Fruit fly (Drosophila melanogaster): ENCODE measurements around the gene CG15385.
A peak's percentile ranks its signal among the peaks of the same experiment; 100 is the strongest.

CG15385 gene

DNA sequence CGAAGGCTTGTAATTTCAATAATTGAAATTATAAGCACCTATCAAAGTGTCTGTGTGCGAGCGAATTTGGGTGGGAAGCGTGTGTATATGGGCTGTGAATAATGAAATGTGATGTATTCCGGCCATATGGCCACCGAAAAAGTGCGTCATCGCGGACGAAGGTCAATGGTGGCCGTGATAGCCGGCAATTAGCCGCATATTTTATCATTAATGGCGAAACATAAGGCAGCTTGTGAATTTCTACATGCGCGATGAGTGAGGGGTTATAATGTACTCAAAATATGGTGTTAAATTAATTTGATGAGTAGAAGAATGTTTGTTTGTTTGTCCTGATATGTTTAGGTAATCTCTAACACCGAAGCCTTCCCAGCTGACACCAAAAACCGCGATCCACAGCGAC lies 21.0 kb downstream of the CG15385 start:
- TF ChIP-seq gl (tag; optimal IDR thresholded peaks at IDR 0.05) (no peak), Ets98B (GFP tag; IDR thresholded peaks at IDR 0.05) (no peak), CG8301 (tag; optimal IDR thresholded peaks at IDR 0.05) (no peak), CG4496 (GFP tag; IDR thresholded peaks at IDR 0.05) (no peak), EcR (GFP tag; optimal IDR thresholded peaks at IDR 0.05) (no peak), D1 (tag; optimal IDR thresholded peaks at IDR 0.05) (no peak), CG17806 (tag; optimal IDR thresholded peaks at IDR 0.05) (no peak), CG15710 (tag; optimal IDR thresholded peaks at IDR 0.05) (no peak), Pif1B (GFP tag; optimal IDR thresholded peaks at IDR 0.05) (no peak), Snoo (tag; optimal IDR thresholded peaks at IDR 0.05) (no peak)

DNA sequence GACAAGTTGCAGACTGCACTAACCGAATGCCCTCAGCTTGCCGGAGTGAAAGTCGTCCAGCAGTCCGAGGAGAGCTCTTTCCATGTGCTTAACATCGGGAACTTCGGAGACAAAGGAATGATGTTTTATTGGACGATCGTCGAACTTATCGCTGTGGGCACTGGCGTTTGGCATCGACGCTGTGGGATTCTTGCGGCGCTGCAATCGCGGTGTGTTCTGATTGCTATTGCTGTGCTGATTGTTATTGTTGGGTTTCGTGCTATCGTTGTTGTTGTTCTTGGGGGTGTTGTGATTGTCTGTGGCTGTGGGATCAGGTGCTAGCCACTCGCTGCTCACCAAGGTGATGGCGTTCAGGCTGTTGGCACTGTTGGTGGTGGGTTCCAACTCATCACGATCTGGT lies 21.7 kb downstream of the CG15385 start:
- TF ChIP-seq D1 (tag; optimal IDR thresholded peaks at IDR 0.05) (no peak), CG9948 (tag; optimal IDR thresholded peaks at IDR 0.05) (no peak), CG34367 (tag; optimal IDR thresholded peaks at IDR 0.05) (no peak), EcR (GFP tag; optimal IDR thresholded peaks at IDR 0.05) (no peak), CG8301 (tag; optimal IDR thresholded peaks at IDR 0.05) (no peak), CG14655 (GFP tag; optimal IDR thresholded peaks at IDR 0.05) (no peak), CG12605 (GFP tag; IDR thresholded peaks at IDR 0.05) (no peak), rn (GFP tag; IDR thresholded peaks at IDR 0.05) (no peak), CG15710 (tag; optimal IDR thresholded peaks at IDR 0.05) (no peak), fd96Ca (GFP tag; IDR thresholded peaks at IDR 0.05) (no peak)

- TF ChIP-seq CG8159 (tag; optimal IDR thresholded peaks at IDR 0.05) (peak; percentile 48), Pif1B (GFP tag; optimal IDR thresholded peaks at IDR 0.05) (peak; percentile 64), Pif1A (GFP tag; optimal IDR thresholded peaks at IDR 0.05) (peak; percentile 71), CG9948 (tag; optimal IDR thresholded peaks at IDR 0.05) (peak; percentile 45), gl (tag; optimal IDR thresholded peaks at IDR 0.05) (no peak), rn (GFP tag; IDR thresholded peaks at IDR 0.05) (no peak), CG34367 (tag; optimal IDR thresholded peaks at IDR 0.05) (peak; percentile 28), CG10348 (GFP tag; IDR thresholded peaks at IDR 0.05) (0 out of 2 replicates have a peak, but pooled peaks have one; percentile 20), CG4496 (GFP tag; IDR thresholded peaks at IDR 0.05) (peak; percentile 81), CG12605 (GFP tag; IDR thresholded peaks at IDR 0.05) (peak; percentile 59; the same call in 1 of the 2 replicates), CG15710 (tag; optimal IDR thresholded peaks at IDR 0.05) (peak; percentile 36), CG32121 (GFP tag; IDR thresholded peaks at IDR 0.05) (no peak), CG14655 (GFP tag; optimal IDR thresholded peaks at IDR 0.05) (peak; percentile 77), fd96Ca (GFP tag; IDR thresholded peaks at IDR 0.05) (peak; percentile 62; the same call in 2 of the 3 replicates), Snoo (tag; optimal IDR thresholded peaks at IDR 0.05) (peak; percentile 82), CG17806 (tag; optimal IDR thresholded peaks at IDR 0.05) (peak; percentile 56), CG13204 (GFP tag; optimal IDR thresholded peaks at IDR 0.05) (no peak), CG8301 (tag; optimal IDR thresholded peaks at IDR 0.05) (peak; percentile 78), Ets98B (GFP tag; IDR thresholded peaks at IDR 0.05) (peak; percentile 58)
Measured at dm6 chr2L:2189100-2189499, 23.3 kb downstream of the CG15385 start.

DNA sequence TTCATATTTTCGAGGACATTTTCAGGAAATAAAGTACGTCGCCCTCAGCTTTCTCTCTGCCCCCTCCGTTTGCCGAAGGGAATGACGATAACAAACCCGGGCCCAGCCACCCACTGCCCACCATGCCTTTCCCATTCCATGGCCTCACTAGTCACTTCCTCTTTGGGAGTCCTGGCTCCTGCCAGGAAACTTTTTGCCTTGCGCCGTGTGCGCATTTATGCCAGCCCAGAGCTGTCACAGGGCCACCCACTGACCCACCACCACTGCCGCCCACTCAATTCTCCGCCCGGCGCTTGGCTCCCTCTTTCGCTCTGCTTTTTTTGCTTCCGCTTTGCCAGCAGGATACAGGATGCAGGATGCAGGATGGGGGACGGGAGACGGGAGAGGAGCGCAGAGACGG lies 25.0 kb downstream of the CG15385 start:
- no peak for TF ChIP-seq CG8159 (tag; optimal IDR thresholded peaks at IDR 0.05)
- TF ChIP-seq fd96Ca (GFP tag; IDR thresholded peaks at IDR 0.05) = no peak
- TF ChIP-seq CG8301 (tag; optimal IDR thresholded peaks at IDR 0.05) = no peak
- TF ChIP-seq CG12605 (GFP tag; IDR thresholded peaks at IDR 0.05) = no peak
- no peak for TF ChIP-seq CG10348 (GFP tag; IDR thresholded peaks at IDR 0.05)
- TF ChIP-seq EcR (GFP tag; optimal IDR thresholded peaks at IDR 0.05) = no peak
- no peak for TF ChIP-seq Snoo (tag; optimal IDR thresholded peaks at IDR 0.05)
- no peak for TF ChIP-seq gl (tag; optimal IDR thresholded peaks at IDR 0.05)
- no peak for TF ChIP-seq CG14655 (GFP tag; optimal IDR thresholded peaks at IDR 0.05)
- no peak for TF ChIP-seq CG9948 (tag; optimal IDR thresholded peaks at IDR 0.05)
- TF ChIP-seq Pif1B (GFP tag; optimal IDR thresholded peaks at IDR 0.05) = no peak
- TF ChIP-seq CG17806 (tag; optimal IDR thresholded peaks at IDR 0.05) = no peak
- no peak for TF ChIP-seq CG13204 (GFP tag; optimal IDR thresholded peaks at IDR 0.05)
- no peak for TF ChIP-seq Ets98B (GFP tag; IDR thresholded peaks at IDR 0.05)
- no peak for TF ChIP-seq CG34367 (tag; optimal IDR thresholded peaks at IDR 0.05)
- TF ChIP-seq CG32121 (GFP tag; IDR thresholded peaks at IDR 0.05) = no peak
- TF ChIP-seq Pif1A (GFP tag; optimal IDR thresholded peaks at IDR 0.05) = no peak

DNA sequence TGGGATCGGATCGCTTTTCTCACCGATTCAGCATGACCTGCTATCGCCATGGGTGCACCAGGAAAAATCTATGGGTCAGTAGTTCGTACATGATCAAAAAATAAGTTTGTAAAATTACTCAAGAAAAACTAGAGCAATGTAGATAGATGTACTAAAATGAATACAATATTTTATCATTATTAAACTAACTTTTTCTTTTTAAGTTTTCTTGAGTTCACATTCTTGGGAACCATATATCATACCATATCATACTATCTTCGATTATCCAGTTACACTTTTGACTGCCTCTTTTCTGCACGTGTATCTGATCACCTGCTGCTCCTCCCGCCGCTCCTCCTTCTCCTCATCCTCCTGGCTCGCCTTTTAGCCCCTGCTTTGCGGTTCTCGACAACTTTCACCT lies 27.0 kb downstream of the CG15385 start:
- peak; percentile 70 for TF ChIP-seq CG14655 (GFP tag; optimal IDR thresholded peaks at IDR 0.05)
- TF ChIP-seq CG32121 (GFP tag; IDR thresholded peaks at IDR 0.05) = no peak
- TF ChIP-seq CG34367 (tag; optimal IDR thresholded peaks at IDR 0.05) = no peak
- TF ChIP-seq CG13204 (GFP tag; optimal IDR thresholded peaks at IDR 0.05) = no peak
- TF ChIP-seq Pif1B (GFP tag; optimal IDR thresholded peaks at IDR 0.05) = peak; percentile 1
- no peak for TF ChIP-seq D1 (tag; optimal IDR thresholded peaks at IDR 0.05)
- TF ChIP-seq EcR (GFP tag; optimal IDR thresholded peaks at IDR 0.05) = no peak
- TF ChIP-seq CG8301 (tag; optimal IDR thresholded peaks at IDR 0.05) = peak; percentile 84
- TF ChIP-seq rn (GFP tag; IDR thresholded peaks at IDR 0.05) = no peak
- TF ChIP-seq gl (tag; optimal IDR thresholded peaks at IDR 0.05) = no peak
- TF ChIP-seq CG8159 (tag; optimal IDR thresholded peaks at IDR 0.05) = no peak
- TF ChIP-seq Ets98B (GFP tag; IDR thresholded peaks at IDR 0.05) = peak; percentile 11; the same call in 1 of the 2 replicates
- TF ChIP-seq Snoo (tag; optimal IDR thresholded peaks at IDR 0.05) = peak; percentile 23

dm6 chr2L:2184659-2185058 lies 27.7 kb downstream of the CG15385 start:
- TF ChIP-seq CG32121 (GFP tag; IDR thresholded peaks at IDR 0.05) (peak; percentile 25; the same call in 1 of the 2 replicates), CG12605 (GFP tag; IDR thresholded peaks at IDR 0.05) (peak; percentile 11; the same call in 1 of the 2 replicates), CG17806 (tag; optimal IDR thresholded peaks at IDR 0.05) (peak; percentile 29), CG8159 (tag; optimal IDR thresholded peaks at IDR 0.05) (peak; percentile 48), Ets98B (GFP tag; IDR thresholded peaks at IDR 0.05) (peak; percentile 37; the same call in 1 of the 2 replicates), EcR (GFP tag; optimal IDR thresholded peaks at IDR 0.05) (no peak), CG34367 (tag; optimal IDR thresholded peaks at IDR 0.05) (peak; percentile 1), rn (GFP tag; IDR thresholded peaks at IDR 0.05) (peak; percentile 47), gl (tag; optimal IDR thresholded peaks at IDR 0.05) (no peak), D1 (tag; optimal IDR thresholded peaks at IDR 0.05) (no peak), Snoo (tag; optimal IDR thresholded peaks at IDR 0.05) (peak; percentile 22), CG9948 (tag; optimal IDR thresholded peaks at IDR 0.05) (peak; percentile 21), CG8301 (tag; optimal IDR thresholded peaks at IDR 0.05) (peak; percentile 75), Pif1A (GFP tag; optimal IDR thresholded peaks at IDR 0.05) (peak; percentile 55), CG13204 (GFP tag; optimal IDR thresholded peaks at IDR 0.05) (no peak), Pif1B (GFP tag; optimal IDR thresholded peaks at IDR 0.05) (peak; percentile 62), CG14655 (GFP tag; optimal IDR thresholded peaks at IDR 0.05) (peak; percentile 54), fd96Ca (GFP tag; IDR thresholded peaks at IDR 0.05) (no peak), CG15710 (tag; optimal IDR thresholded peaks at IDR 0.05) (no peak), CG4496 (GFP tag; IDR thresholded peaks at IDR 0.05) (peak; percentile 56; the same call in 1 of the 3 replicates)
